Worm (Caenorhabditis elegans) whole organism, L4/young adult: Measurements from ENCODE around the gene srw-66.

Source experiments
- W03F9.2 ChIP-seq: fragments of 150-350 bp; optimal IDR thresholded peaks from 2 replicates; lab custom pipeline; 2014; ENCODE audit warnings: missing biosample characterization, missing genetic modification characterization
- dao-5 ChIP-seq: sonication (generic microtip); optimal IDR thresholded peaks from 2 replicates; lab custom pipeline; 2016; ENCODE audit warnings: missing genotype, missing genetic modification characterization, moderate library complexity, missing compliant biosample characterization
- him-1 ChIP-seq: sonication (generic microtip); optimal IDR thresholded peaks from 2 replicates; lab custom pipeline; 2016; ENCODE audit warnings: missing genotype, missing genetic modification reagents, missing genetic modification characterization, missing compliant biosample characterization

- TF ChIP-seq him-1 (tag; lab: Kevin White, UChicago) (no peak), W03F9.2 (tag; lab: Kevin White, UChicago) (no peak), dao-5 (no peak)
Measured at ce11 chrII:1236003-1236402, 35.7 kb downstream of the srw-66 start.
